Fruit fly (Drosophila melanogaster) whole organism, embryonic: ENCODE measurements around the gene Elo68alpha.

Experiments used
- Antp ChIP-seq: fragments of 200-800 bp; sonication (Bioruptor generic); optimal IDR thresholded peaks from 3 replicates; lab custom pipeline; 2016; ENCODE audit warnings: missing biosample characterization, missing genetic modification characterization
- CG10462 ChIP-seq: fragments of 200-800 bp; sonication (Bioruptor generic); optimal IDR thresholded peaks from 2 replicates; lab custom pipeline; 2016; ENCODE audit warnings: missing biosample characterization, missing genetic modification characterization
- CG10959 ChIP-seq: fragments of 200-800 bp; sonication (Bioruptor generic); IDR thresholded peaks from 2 replicates; pipeline ENCODE4 v1.3.6; 2022; ENCODE audit warnings: missing biosample characterization, missing genetic modification characterization
- CG12744 ChIP-seq: fragments of 200-800 bp; sonication (Bioruptor generic); optimal IDR thresholded peaks from 2 replicates; lab custom pipeline; 2016; ENCODE audit warnings: missing biosample characterization, missing genetic modification characterization
- CG13287 ChIP-seq: fragments of 200-800 bp; sonication (Bioruptor generic); IDR thresholded peaks from 2 replicates; pipeline ENCODE4 v1.3.6; 2022; ENCODE audit warnings: missing biosample characterization, missing genetic modification characterization; ENCODE audit not compliant: partially characterized antibody
- CG13624 ChIP-seq: fragments of 200-800 bp; sonication (Bioruptor generic); optimal IDR thresholded peaks from 2 replicates; lab custom pipeline; 2016; ENCODE audit warnings: missing biosample characterization, missing genetic modification characterization
- CG31388 ChIP-seq: fragments of 200-800 bp; sonication (Bioruptor generic); optimal IDR thresholded peaks from 2 replicates; lab custom pipeline; 2016; ENCODE audit warnings: missing biosample characterization, missing genetic modification characterization
- CG31441 ChIP-seq: fragments of 200-800 bp; sonication (Bioruptor generic); IDR thresholded peaks from 2 replicates; pipeline ENCODE4 v1.3.6; 2022; ENCODE audit warnings: missing biosample characterization, missing genetic modification characterization
- CG34224 ChIP-seq: fragments of 200-800 bp; sonication (Bioruptor generic); IDR thresholded peaks from 3 replicates; pipeline ENCODE4 v1.3.6; 2022; ENCODE audit warnings: missing biosample characterization, missing genetic modification characterization; ENCODE audit not compliant: partially characterized antibody
- CG7745 ChIP-seq: fragments of 200-800 bp; sonication (Bioruptor generic); optimal IDR thresholded peaks from 2 replicates; lab custom pipeline; 2018; ENCODE audit warnings: missing biosample characterization, mild to moderate bottlenecking, missing genetic modification characterization, moderate library complexity
- CG7839 ChIP-seq: fragments of 200-800 bp; sonication (Bioruptor generic); optimal IDR thresholded peaks from 3 replicates; lab custom pipeline; 2018; ENCODE audit warnings: missing biosample characterization, mild to moderate bottlenecking, missing genetic modification characterization, moderate library complexity
- D ChIP-seq, 2 experiments: fragments of 200-800 bp in 1 of 2; fragments of >200 bp in 1 of 2; sonication (Bioruptor generic) in 1 of 2; optimal IDR thresholded peaks; 2 replicates in 1 of 2; 3 replicates in 1 of 2; lab custom pipeline; 2017; ENCODE audit warnings: mild to moderate bottlenecking in 1 of 2, missing biosample characterization in 1 of 2, missing genetic modification characterization in 1 of 2, missing genetic modification reagents in 1 of 2
- Dbx ChIP-seq: fragments of 200-800 bp; sonication (Bioruptor generic); IDR thresholded peaks from 3 replicates; pipeline ENCODE4 v1.3.6; 2022; ENCODE audit warnings: missing biosample characterization, missing genetic modification characterization
- Dll ChIP-seq: fragments of 200-800 bp; sonication (Bioruptor generic); IDR thresholded peaks from 4 replicates; pipeline ENCODE4 v1.3.6; 2022; ENCODE audit warnings: missing biosample characterization, missing genetic modification characterization; ENCODE audit not compliant: partially characterized antibody
- Eip74EF ChIP-seq, 2 experiments: fragments of 200-800 bp in 1 of 2; fragments of >200 bp in 1 of 2; sonication (Bioruptor generic) in 1 of 2; optimal IDR thresholded peaks; 2 replicates each; lab custom pipeline; 2017 to 2019; ENCODE audit warnings: missing biosample characterization in 2 of 2, missing genetic modification characterization in 2 of 2, mild to moderate bottlenecking in 1 of 2, moderate library complexity in 1 of 2
- Ets97D ChIP-seq: fragments of 200-800 bp; sonication (Bioruptor generic); optimal IDR thresholded peaks from 3 replicates; lab custom pipeline; 2016; ENCODE audit warnings: missing biosample characterization, missing genetic modification characterization
- Gug ChIP-seq: fragments of 200-800 bp; sonication (Bioruptor generic); IDR thresholded peaks from 4 replicates; pipeline ENCODE4 v1.3.6; 2022; ENCODE audit warnings: missing biosample characterization, missing genetic modification characterization
- Lhr ChIP-seq: fragments of 200-800 bp; sonication (Bioruptor generic); optimal IDR thresholded peaks from 3 replicates; lab custom pipeline; 2017; ENCODE audit warnings: mild to moderate bottlenecking, missing biosample characterization, missing genetic modification reagents, missing genetic modification characterization
- MESR4 ChIP-seq: fragments of 200-800 bp; sonication (Bioruptor generic); optimal IDR thresholded peaks from 2 replicates; lab custom pipeline; 2018; ENCODE audit warnings: missing biosample characterization, mild to moderate bottlenecking, missing genetic modification characterization, moderate library complexity
- PHDP ChIP-seq: fragments of 200-800 bp; sonication (Bioruptor generic); optimal IDR thresholded peaks from 3 replicates; lab custom pipeline; 2018; ENCODE audit warnings: missing biosample characterization, mild to moderate bottlenecking, missing genetic modification characterization, moderate library complexity
- Ptx1 ChIP-seq: fragments of 200-800 bp; sonication (Bioruptor generic); IDR thresholded peaks from 2 replicates; pipeline ENCODE4 v1.3.6; 2022; ENCODE audit warnings: missing biosample characterization, missing genetic modification characterization
- Xbp1 ChIP-seq: fragments of 200-800 bp; sonication (Bioruptor generic); optimal IDR thresholded peaks from 3 replicates; lab custom pipeline; 2016; ENCODE audit warnings: missing biosample characterization, mild to moderate bottlenecking, missing genetic modification characterization
- az2 ChIP-seq: fragments of 200-800 bp; sonication (Bioruptor generic); optimal IDR thresholded peaks from 3 replicates; lab custom pipeline; 2016; ENCODE audit warnings: missing biosample characterization, missing genetic modification characterization
- bab2 ChIP-seq: fragments of 200-800 bp; sonication (Bioruptor generic); optimal IDR thresholded peaks from 2 replicates; lab custom pipeline; 2016; ENCODE audit warnings: missing biosample characterization, missing genetic modification characterization
- bowl ChIP-seq: fragments of 200-800 bp; sonication (Bioruptor generic); IDR thresholded peaks from 2 replicates; pipeline ENCODE4 v1.3.6; 2022; ENCODE audit warnings: missing biosample characterization, missing genetic modification characterization
- chn ChIP-seq: fragments of 200-800 bp; sonication (Bioruptor generic); optimal IDR thresholded peaks from 2 replicates; lab custom pipeline; 2016; ENCODE audit warnings: missing biosample characterization, missing genetic modification characterization
- dmrt99B ChIP-seq: fragments of 200-800 bp; sonication (Bioruptor generic); optimal IDR thresholded peaks from 2 replicates; lab custom pipeline; 2018; ENCODE audit warnings: missing biosample characterization, mild to moderate bottlenecking, missing genetic modification characterization, moderate library complexity
- fd3F ChIP-seq: fragments of 200-800 bp; sonication (Bioruptor generic); optimal IDR thresholded peaks from 2 replicates; lab custom pipeline; 2018; ENCODE audit warnings: missing biosample characterization, mild to moderate bottlenecking, missing genetic modification characterization, moderate library complexity
- fd96Cb ChIP-seq: fragments of 200-800 bp; sonication (Bioruptor generic); optimal IDR thresholded peaks from 2 replicates; lab custom pipeline; 2018; ENCODE audit warnings: missing biosample characterization, mild to moderate bottlenecking, missing genetic modification characterization, moderate library complexity
- jigr1 ChIP-seq: fragments of 200-800 bp; sonication (Bioruptor generic); IDR thresholded peaks from 3 replicates; pipeline ENCODE4 v1.3.6; 2022; ENCODE audit warnings: missing biosample characterization, missing genetic modification characterization
- jumu ChIP-seq: fragments of 200-800 bp; sonication (Bioruptor generic); optimal IDR thresholded peaks from 3 replicates; lab custom pipeline; 2016; ENCODE audit warnings: missing biosample characterization, missing genetic modification characterization
- nom ChIP-seq: fragments of 200-800 bp; sonication (Bioruptor generic); optimal IDR thresholded peaks from 2 replicates; lab custom pipeline; 2017; ENCODE audit warnings: missing biosample characterization, missing genetic modification characterization, mild to moderate bottlenecking, moderate library complexity, missing genetic modification reagents
- peb ChIP-seq: fragments of 200-800 bp; sonication (Bioruptor generic); IDR thresholded peaks from 2 replicates; pipeline ENCODE4 v1.3.6; 2022; ENCODE audit warnings: missing biosample characterization, missing genetic modification characterization
- row ChIP-seq: fragments of 200-800 bp; sonication (Bioruptor generic); IDR thresholded peaks from 3 replicates; pipeline ENCODE4 v1.3.6; 2022; ENCODE audit warnings: missing biosample characterization, missing genetic modification characterization
- salm ChIP-seq: fragments of 200-800 bp; sonication (Bioruptor generic); optimal IDR thresholded peaks from 2 replicates; lab custom pipeline; 2018; ENCODE audit warnings: missing biosample characterization, mild to moderate bottlenecking, missing genetic modification characterization
- sisA ChIP-seq: fragments of 200-800 bp; sonication (Bioruptor generic); IDR thresholded peaks from 2 replicates; pipeline ENCODE4 v1.3.6; 2022; ENCODE audit warnings: missing biosample characterization, missing genetic modification characterization
- sna ChIP-seq: fragments of 200-800 bp; sonication (Bioruptor generic); IDR thresholded peaks from 2 replicates; pipeline ENCODE4 v1.3.6; 2022; ENCODE audit warnings: missing biosample characterization, missing genetic modification characterization; ENCODE audit not compliant: partially characterized antibody
- ssp ChIP-seq: fragments of 200-800 bp; sonication (Bioruptor generic); IDR thresholded peaks from 2 replicates; pipeline ENCODE4 v1.3.6; 2022; ENCODE audit warnings: missing biosample characterization, missing genetic modification characterization
- trh ChIP-seq: fragments of 200-800 bp; sonication (Bioruptor generic); optimal IDR thresholded peaks from 2 replicates; lab custom pipeline; 2016; ENCODE audit warnings: missing biosample characterization, missing genetic modification characterization
- ttk ChIP-seq: fragments of 200-800 bp; sonication (Bioruptor generic); IDR thresholded peaks from 2 replicates; pipeline ENCODE4 v2.1.2; 2022; ENCODE audit warnings: missing biosample characterization, missing genetic modification characterization
- tx ChIP-seq: fragments of 200-800 bp; sonication (Bioruptor generic); optimal IDR thresholded peaks from 2 replicates; lab custom pipeline; 2016; ENCODE audit warnings: missing biosample characterization, missing genetic modification characterization
- unpg ChIP-seq: fragments of 200-800 bp; sonication (Bioruptor generic); optimal IDR thresholded peaks from 3 replicates; lab custom pipeline; 2018; ENCODE audit warnings: missing biosample characterization, mild to moderate bottlenecking, missing genetic modification characterization, moderate library complexity
- usp ChIP-seq: fragments of >200 bp; optimal IDR thresholded peaks from 2 replicates; lab custom pipeline; 2017; ENCODE audit warnings: missing biosample characterization, missing genetic modification characterization
- wek ChIP-seq: fragments of 200-800 bp; sonication (Bioruptor generic); optimal IDR thresholded peaks from 3 replicates; lab custom pipeline; 2018; ENCODE audit warnings: missing biosample characterization, mild to moderate bottlenecking, missing genetic modification characterization, moderate library complexity
- z ChIP-seq: fragments of 200-800 bp; sonication (Bioruptor generic); IDR thresholded peaks from 3 replicates; pipeline ENCODE4 v1.3.6; 2022; ENCODE audit warnings: missing biosample characterization, missing genetic modification characterization

The Elo68alpha gene

DNA sequence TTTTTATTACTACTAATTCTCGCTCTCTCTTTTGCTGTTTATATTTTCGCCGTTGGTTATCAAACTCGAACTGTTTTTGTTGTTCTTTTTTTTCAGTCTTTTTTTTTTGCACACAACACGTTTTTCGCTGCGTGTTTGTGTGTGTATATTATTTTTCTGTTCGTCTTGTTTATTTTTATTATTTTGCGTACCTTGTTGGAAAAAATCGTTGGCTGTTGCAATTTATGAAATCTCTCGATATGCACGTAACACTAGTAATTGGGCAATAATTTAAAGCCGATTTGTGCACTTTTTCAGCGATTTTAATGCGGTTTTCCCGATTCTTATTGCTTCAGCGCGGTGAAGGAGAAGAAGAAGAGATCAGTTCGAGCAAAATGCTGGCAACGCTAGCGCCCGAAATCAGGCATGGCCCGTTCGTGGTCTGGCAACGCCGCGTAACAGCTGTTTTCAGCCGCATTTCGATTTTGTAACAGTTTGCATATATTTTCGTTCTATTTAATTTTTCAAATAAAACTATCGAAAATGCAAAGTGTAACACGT is 17.7 kb upstream of the Elo68alpha start, which contains the start of the genes FoxK and mRpL2 (continued):
- no peak for TF ChIP-seq ssp
- no peak for TF ChIP-seq bab2 (GFP tag; lab: Kevin White, UChicago)
- TF ChIP-seq CG12744 (GFP tag; lab: Kevin White, UChicago), result no peak
- no peak for TF ChIP-seq Lhr (GFP tag; lab: Kevin White, UChicago)
- peak; percentile 55 for TF ChIP-seq Ets97D
- TF ChIP-seq ttk (GFP tag; lab: Robert Waterston, UW), result no peak
- TF ChIP-seq Gug (GFP tag; lab: Robert Waterston, UW), result no peak
- peak; percentile 57; the same call in 1 of the 2 replicates for TF ChIP-seq CG13287
- no peak for TF ChIP-seq CG10959 (GFP tag; lab: Robert Waterston, UW)
- no peak for TF ChIP-seq fd3F (GFP tag; lab: Kevin White, UChicago)
- no peak for TF ChIP-seq D (optimal IDR thresholded peaks at IDR 0.05; lab: Kevin White, UChicago)
- no peak for TF ChIP-seq D (GFP tag; optimal IDR thresholded peaks at IDR 0.05; lab: Kevin White, UChicago)
- TF ChIP-seq Antp, result no peak
- no peak for TF ChIP-seq sisA (GFP tag; lab: Robert Waterston, UW)
- no peak for TF ChIP-seq Ptx1 (GFP tag; lab: Robert Waterston, UW)
- TF ChIP-seq PHDP, result no peak
- TF ChIP-seq fd96Cb, result no peak
- no peak for TF ChIP-seq wek (GFP tag; lab: Kevin White, UChicago)
- no peak for TF ChIP-seq unpg (GFP tag; lab: Kevin White, UChicago)
- TF ChIP-seq CG7745 (tag; lab: Kevin White, UChicago), result no peak
- TF ChIP-seq MESR4 (GFP tag; lab: Kevin White, UChicago), result peak; percentile 71
- TF ChIP-seq row, result peak; percentile 20; the same call in 1 of the 3 replicates
- peak; percentile 11 for TF ChIP-seq CG13624 (GFP tag; lab: Kevin White, UChicago)
- no peak for TF ChIP-seq CG7839 (tag; lab: Kevin White, UChicago)
- TF ChIP-seq bowl (GFP tag; lab: Robert Waterston, UW), result no peak
- TF ChIP-seq jumu (GFP tag; lab: Kevin White, UChicago), result no peak
- no peak for TF ChIP-seq az2 (GFP tag; lab: Kevin White, UChicago)
- no peak for TF ChIP-seq tx
- TF ChIP-seq nom (GFP tag; lab: Kevin White, UChicago), result peak; percentile 97
- TF ChIP-seq usp (GFP tag; lab: Kevin White, UChicago), result no peak
- no peak for TF ChIP-seq trh (GFP tag; lab: Kevin White, UChicago)
- no peak for TF ChIP-seq chn (GFP tag; lab: Kevin White, UChicago)
- no peak for TF ChIP-seq jigr1 (GFP tag; lab: Robert Waterston, UW)
- TF ChIP-seq sna (GFP tag; lab: Robert Waterston, UW), result no peak
- peak; percentile 13 for TF ChIP-seq Xbp1 (GFP tag; lab: Kevin White, UChicago)
- no peak for TF ChIP-seq CG31388 (GFP tag; lab: Kevin White, UChicago)
- TF ChIP-seq Dll, result 0 out of 4 replicates have a peak, but pooled peaks have one; percentile 40
- no peak for TF ChIP-seq dmrt99B (tag; lab: Kevin White, UChicago)
- no peak for TF ChIP-seq CG31441 (GFP tag; lab: Robert Waterston, UW)
- no peak for TF ChIP-seq Eip74EF (GFP tag; optimal IDR thresholded peaks at IDR 0.05; lab: Kevin White, UChicago)
- no peak for TF ChIP-seq salm (tag; lab: Kevin White, UChicago)
- no peak for TF ChIP-seq z (GFP tag; lab: Robert Waterston, UW)
- TF ChIP-seq CG10462 (GFP tag; lab: Kevin White, UChicago), result no peak
- TF ChIP-seq peb (GFP tag; lab: Robert Waterston, UW), result no peak
- TF ChIP-seq CG34224 (GFP tag; lab: Robert Waterston, UW), result peak; percentile 51; the same call in 1 of the 3 replicates
- TF ChIP-seq Dbx (GFP tag; lab: Robert Waterston, UW), result no peak
- TF ChIP-seq, all 482 proteins: peak for 105
